Worm (Caenorhabditis elegans) whole organism, young adult: ENCODE results near the gene rnh-1.1.

Experiments used
- ama-1 ChIP-seq, 3 experiments: fragments of 150-350 bp in 1 of 3; sonication (generic microtip) in 2 of 3; optimal IDR thresholded peaks; 2 replicates each; lab custom pipeline; 2014 to 2018; ENCODE audit warnings: missing biosample characterization in 2 of 3, missing genetic modification characterization in 2 of 3, missing genetic modification reagents in 2 of 3
- madf-3 ChIP-seq: fragments of 200-800 bp; sonication (Bioruptor generic); IDR thresholded peaks from 2 replicates; pipeline ENCODE4 v1.3.6; 2022; ENCODE audit warnings: missing genetic modification reagents, missing genetic modification characterization, missing compliant biosample characterization
- pha-4 ChIP-seq: fragments of 150-350 bp; sonication (generic microtip); optimal IDR thresholded peaks from 2 replicates; lab custom pipeline; 2014; ENCODE audit warnings: missing biosample characterization, missing genetic modification reagents, missing genetic modification characterization

- TF ChIP-seq madf-3 (GFP tag; lab: Robert Waterston, UW), result no peak
- TF ChIP-seq pha-4 (tag; lab: Kevin White, UChicago), result no peak
- TF ChIP-seq ama-1 (optimal IDR thresholded peaks at IDR 0.05; lab: Kevin White, UChicago), result no peak
- no peak for TF ChIP-seq ama-1 (GFP tag; optimal IDR thresholded peaks at IDR 0.05; lab: Kevin White, UChicago)
These were observed 29.2 kb downstream of the rnh-1.1 start for ce11 chrII:7554716-7555247.
